Fruit fly (Drosophila melanogaster): ENCODE data around the gene Ent1.

- TF ChIP-seq bab1 (GFP tag; optimal IDR thresholded peaks at IDR 0.05) (no peak), Hr96 (GFP tag; optimal IDR thresholded peaks at IDR 0.05) (no peak), pad (GFP tag; optimal IDR thresholded peaks at IDR 0.05) (no peak), CG12768 (GFP tag; optimal IDR thresholded peaks at IDR 0.05) (no peak), ovo (GFP tag; optimal IDR thresholded peaks at IDR 0.05) (no peak), tj (GFP tag; optimal IDR thresholded peaks at IDR 0.05) (no peak), CG1620 (GFP tag; optimal IDR thresholded peaks at IDR 0.05) (no peak), Crg-1 (GFP tag; optimal IDR thresholded peaks at IDR 0.05) (no peak), toe (GFP tag; optimal IDR thresholded peaks at IDR 0.05) (no peak)
Measured at dm6 chr2L:377780-378222, 20.1 kb upstream of the Ent1 start, which contains the start of gene al.
